Fruit fly (Drosophila melanogaster) whole organism, embryonic: ENCODE results near the gene CG33796.

Source experiments
- Bgb ChIP-seq: fragments of 200-800 bp; sonication (Bioruptor generic); IDR thresholded peaks from 2 replicates; pipeline ENCODE4 v1.3.6; 2022; ENCODE audit warnings: missing biosample characterization, missing genetic modification characterization; ENCODE audit not compliant: partially characterized antibody
- CG10147 ChIP-seq: fragments of 200-800 bp; sonication (Bioruptor generic); optimal IDR thresholded peaks from 2 replicates; lab custom pipeline; 2019; ENCODE audit warnings: missing biosample characterization, mild to moderate bottlenecking, missing genetic modification characterization, moderate library complexity
- CG10209 ChIP-seq: fragments of 200-800 bp; sonication (Bioruptor generic); optimal IDR thresholded peaks from 3 replicates; lab custom pipeline; 2017; ENCODE audit warnings: missing biosample characterization, mild to moderate bottlenecking, missing genetic modification characterization, missing genetic modification reagents
- CG10654 ChIP-seq: fragments of 200-800 bp; sonication (Bioruptor generic); optimal IDR thresholded peaks from 2 replicates; lab custom pipeline; 2016; ENCODE audit warnings: missing biosample characterization, missing genetic modification characterization
- CG10959 ChIP-seq: fragments of 200-800 bp; sonication (Bioruptor generic); IDR thresholded peaks from 2 replicates; pipeline ENCODE4 v1.3.6; 2022; ENCODE audit warnings: missing biosample characterization, missing genetic modification characterization
- CG11695 ChIP-seq: fragments of 200-800 bp; sonication (Bioruptor generic); IDR thresholded peaks from 3 replicates; pipeline ENCODE4 v1.3.6; 2022; ENCODE audit warnings: missing biosample characterization, missing genetic modification characterization
- CG12219 ChIP-seq: fragments of 200-800 bp; sonication (Bioruptor generic); optimal IDR thresholded peaks from 3 replicates; lab custom pipeline; 2018; ENCODE audit warnings: missing biosample characterization, mild to moderate bottlenecking, missing genetic modification characterization
- CG12391 ChIP-seq: fragments of 200-800 bp; sonication (Bioruptor generic); optimal IDR thresholded peaks from 3 replicates; lab custom pipeline; 2018; ENCODE audit warnings: missing biosample characterization, mild to moderate bottlenecking, missing genetic modification characterization, moderate library complexity
- CG13123 ChIP-seq: fragments of 200-800 bp; sonication (Bioruptor generic); optimal IDR thresholded peaks from 2 replicates; lab custom pipeline; 2016; ENCODE audit warnings: missing biosample characterization, missing genetic modification characterization
- CG15269 ChIP-seq: fragments of 200-800 bp; sonication (Bioruptor generic); optimal IDR thresholded peaks from 2 replicates; lab custom pipeline; 2018; ENCODE audit warnings: missing biosample characterization, mild to moderate bottlenecking, missing genetic modification characterization, moderate library complexity
- CG15696 ChIP-seq: fragments of 200-800 bp; sonication (Bioruptor generic); optimal IDR thresholded peaks from 2 replicates; lab custom pipeline; 2019; ENCODE audit warnings: missing biosample characterization, mild to moderate bottlenecking, missing genetic modification characterization, moderate library complexity
- CG1602 ChIP-seq: fragments of 200-800 bp; sonication (Bioruptor generic); optimal IDR thresholded peaks from 3 replicates; lab custom pipeline; 2016; ENCODE audit warnings: missing biosample characterization, missing genetic modification characterization
- CG17612 ChIP-seq: fragments of 200-800 bp; sonication (Bioruptor generic); IDR thresholded peaks from 2 replicates; pipeline ENCODE4 v1.3.6; 2022; ENCODE audit warnings: missing biosample characterization, missing genetic modification characterization
- CG32767 ChIP-seq: fragments of 200-800 bp; sonication (Bioruptor generic); IDR thresholded peaks from 2 replicates; pipeline ENCODE4 v1.3.6; 2022; ENCODE audit warnings: missing biosample characterization, missing genetic modification characterization
- CG3995 ChIP-seq: fragments of 200-800 bp; sonication (Bioruptor generic); optimal IDR thresholded peaks from 3 replicates; lab custom pipeline; 2016; ENCODE audit warnings: missing biosample characterization, missing genetic modification characterization
- CG43689 ChIP-seq: fragments of 200-800 bp; sonication (Bioruptor generic); IDR thresholded peaks from 2 replicates; pipeline ENCODE4 v1.3.6; 2022; ENCODE audit warnings: missing biosample characterization, missing genetic modification characterization
- CG6813 ChIP-seq: fragments of 200-800 bp; sonication (Bioruptor generic); optimal IDR thresholded peaks from 2 replicates; lab custom pipeline; 2017; ENCODE audit warnings: missing biosample characterization, missing genetic modification characterization, mild to moderate bottlenecking, moderate library complexity, missing genetic modification reagents
- CG7786 ChIP-seq: fragments of 200-800 bp; sonication (Bioruptor generic); optimal IDR thresholded peaks from 2 replicates; lab custom pipeline; 2016; ENCODE audit warnings: missing biosample characterization, missing genetic modification characterization
- CG8290 ChIP-seq, 3 experiments: fragments of 200-800 bp; sonication (Bioruptor generic); optimal IDR thresholded peaks; 2 replicates each; lab custom pipeline; 2016 to 2019; ENCODE audit warnings: missing biosample characterization in 3 of 3, missing genetic modification characterization in 3 of 3, mild to moderate bottlenecking in 2 of 3, moderate library complexity in 1 of 3
- Dbx ChIP-seq: fragments of 200-800 bp; sonication (Bioruptor generic); IDR thresholded peaks from 3 replicates; pipeline ENCODE4 v1.3.6; 2022; ENCODE audit warnings: missing biosample characterization, missing genetic modification characterization
- Doc2 ChIP-seq: fragments of 200-800 bp; sonication (Bioruptor generic); IDR thresholded peaks from 2 replicates; pipeline ENCODE4 v1.3.6; 2022; ENCODE audit warnings: missing biosample characterization, missing genetic modification characterization
- HLHmδ ChIP-seq: fragments of 200-800 bp; sonication (Bioruptor generic); optimal IDR thresholded peaks from 2 replicates; lab custom pipeline; 2018; ENCODE audit warnings: missing biosample characterization, mild to moderate bottlenecking, missing genetic modification characterization, moderate library complexity
- Hmr ChIP-seq: fragments of 200-800 bp; sonication (Bioruptor generic); optimal IDR thresholded peaks from 3 replicates; lab custom pipeline; 2017; ENCODE audit warnings: mild to moderate bottlenecking, missing biosample characterization, missing genetic modification reagents, missing genetic modification characterization
- Hr51 ChIP-seq, 2 experiments: fragments of 200-800 bp; sonication (Bioruptor generic); optimal IDR thresholded peaks; 2 replicates in 1 of 2; 3 replicates in 1 of 2; lab custom pipeline; 2016 to 2018; ENCODE audit warnings: missing biosample characterization in 2 of 2, missing genetic modification characterization in 2 of 2, mild to moderate bottlenecking in 1 of 2, moderate library complexity in 1 of 2
- NK7.1 ChIP-seq: fragments of 200-800 bp; sonication (Bioruptor generic); optimal IDR thresholded peaks from 3 replicates; lab custom pipeline; 2016; ENCODE audit warnings: missing biosample characterization, missing genetic modification characterization
- Optix ChIP-seq: fragments of 200-800 bp; sonication (Bioruptor generic); IDR thresholded peaks from 3 replicates; pipeline ENCODE4 v1.3.6; 2022; ENCODE audit warnings: missing biosample characterization, missing genetic modification characterization
- Ptx1 ChIP-seq: fragments of 200-800 bp; sonication (Bioruptor generic); IDR thresholded peaks from 2 replicates; pipeline ENCODE4 v1.3.6; 2022; ENCODE audit warnings: missing biosample characterization, missing genetic modification characterization
- Ssrp ChIP-seq: fragments of 200-800 bp; sonication (Bioruptor generic); optimal IDR thresholded peaks from 2 replicates; lab custom pipeline; 2018; ENCODE audit warnings: missing biosample characterization, mild to moderate bottlenecking, missing genetic modification characterization, moderate library complexity
- Trl ChIP-seq, 3 experiments: fragments of >200 bp in 2 of 3; fragments of 200-800 bp in 1 of 3; sonication (Bioruptor generic) in 1 of 3; optimal IDR thresholded peaks; 2 replicates in 1 of 3; 3 replicates in 2 of 3; lab custom pipeline; 2016 to 2017; ENCODE audit warnings: missing biosample characterization in 1 of 3, missing genetic modification characterization in 1 of 3
- ara ChIP-seq: fragments of 200-800 bp; sonication (Bioruptor generic); IDR thresholded peaks from 2 replicates; pipeline ENCODE4 v1.3.6; 2022; ENCODE audit warnings: missing biosample characterization, missing genetic modification characterization
- ato ChIP-seq: fragments of 200-800 bp; sonication (Bioruptor generic); IDR thresholded peaks from 2 replicates; pipeline ENCODE4 v1.3.6; 2022; ENCODE audit warnings: missing biosample characterization, missing genetic modification characterization; ENCODE audit not compliant: partially characterized antibody
- bbx ChIP-seq: fragments of 200-800 bp; sonication (Bioruptor generic); IDR thresholded peaks from 2 replicates; pipeline ENCODE4 v1.3.6; 2022; ENCODE audit warnings: missing biosample characterization, missing genetic modification characterization; ENCODE audit not compliant: partially characterized antibody
- cato ChIP-seq: fragments of 200-800 bp; sonication (Bioruptor generic); optimal IDR thresholded peaks from 2 replicates; lab custom pipeline; 2016; ENCODE audit warnings: missing biosample characterization, missing genetic modification characterization, borderline replicate concordance
- chif ChIP-seq, 2 experiments: fragments of 200-800 bp; sonication (Bioruptor generic); optimal IDR thresholded peaks; 3 replicates each; lab custom pipeline; 2016; ENCODE audit warnings: missing biosample characterization in 2 of 2, missing genetic modification characterization in 2 of 2
- chinmo ChIP-seq: fragments of 200-800 bp; sonication (Bioruptor generic); IDR thresholded peaks from 4 replicates; pipeline ENCODE4 v1.3.6; 2022; ENCODE audit warnings: missing biosample characterization, missing genetic modification characterization; ENCODE audit not compliant: partially characterized antibody
- crol ChIP-seq: fragments of 200-800 bp; sonication (Bioruptor generic); IDR thresholded peaks from 2 replicates; pipeline ENCODE4 v1.3.6; 2022; ENCODE audit warnings: missing biosample characterization, missing genetic modification characterization
- dan ChIP-seq: fragments of 200-800 bp; sonication (Bioruptor generic); IDR thresholded peaks from 2 replicates; pipeline ENCODE4 v1.3.6; 2022; ENCODE audit warnings: missing biosample characterization, missing genetic modification characterization
- kay ChIP-seq: fragments of 200-800 bp; sonication (Bioruptor generic); optimal IDR thresholded peaks from 2 replicates; lab custom pipeline; 2016; ENCODE audit warnings: missing biosample characterization, missing genetic modification characterization
- kni ChIP-seq: fragments of 200-800 bp; sonication (Bioruptor generic); optimal IDR thresholded peaks from 3 replicates; lab custom pipeline; 2017; ENCODE audit warnings: mild to moderate bottlenecking, missing biosample characterization, missing genetic modification reagents, missing genetic modification characterization
- mirr ChIP-seq: fragments of 200-800 bp; sonication (Bioruptor generic); optimal IDR thresholded peaks from 3 replicates; lab custom pipeline; 2018; ENCODE audit warnings: missing biosample characterization, mild to moderate bottlenecking, missing genetic modification characterization
- otp ChIP-seq: fragments of 200-800 bp; sonication (Bioruptor generic); IDR thresholded peaks from 3 replicates; pipeline ENCODE4, ENCODE4 v1.3.6; 2022; ENCODE audit warnings: missing biosample characterization, missing genetic modification characterization
- pfk ChIP-seq: fragments of 200-800 bp; sonication (Bioruptor generic); optimal IDR thresholded peaks from 2 replicates; lab custom pipeline; 2018; ENCODE audit warnings: missing biosample characterization, mild to moderate bottlenecking, missing genetic modification characterization, moderate library complexity
- psq ChIP-seq: fragments of 200-800 bp; sonication (Bioruptor generic); optimal IDR thresholded peaks from 2 replicates; lab custom pipeline; 2017; ENCODE audit warnings: missing biosample characterization, missing genetic modification characterization
- repo ChIP-seq: fragments of 200-800 bp; sonication (Bioruptor generic); optimal IDR thresholded peaks from 2 replicates; lab custom pipeline; 2016; ENCODE audit warnings: missing biosample characterization, missing genetic modification characterization
- row ChIP-seq: fragments of 200-800 bp; sonication (Bioruptor generic); IDR thresholded peaks from 3 replicates; pipeline ENCODE4 v1.3.6; 2022; ENCODE audit warnings: missing biosample characterization, missing genetic modification characterization
- scrt ChIP-seq: fragments of 200-800 bp; sonication (Bioruptor generic); optimal IDR thresholded peaks from 2 replicates; lab custom pipeline; 2018; ENCODE audit warnings: missing biosample characterization, mild to moderate bottlenecking, missing genetic modification characterization, moderate library complexity
- sna ChIP-seq: fragments of 200-800 bp; sonication (Bioruptor generic); IDR thresholded peaks from 2 replicates; pipeline ENCODE4 v1.3.6; 2022; ENCODE audit warnings: missing biosample characterization, missing genetic modification characterization; ENCODE audit not compliant: partially characterized antibody
- so ChIP-seq: fragments of 200-800 bp; sonication (Bioruptor generic); IDR thresholded peaks from 3 replicates; pipeline ENCODE4 v1.3.6; 2022; ENCODE audit warnings: missing biosample characterization, missing genetic modification characterization
- sug ChIP-seq: fragments of 200-800 bp; optimal IDR thresholded peaks from 2 replicates; lab custom pipeline; 2019; ENCODE audit warnings: missing biosample characterization, mild to moderate bottlenecking, missing genetic modification characterization, moderate library complexity
- ttk ChIP-seq: fragments of 200-800 bp; sonication (Bioruptor generic); IDR thresholded peaks from 2 replicates; pipeline ENCODE4 v2.1.2; 2022; ENCODE audit warnings: missing biosample characterization, missing genetic modification characterization

CG33796 gene

DNA sequence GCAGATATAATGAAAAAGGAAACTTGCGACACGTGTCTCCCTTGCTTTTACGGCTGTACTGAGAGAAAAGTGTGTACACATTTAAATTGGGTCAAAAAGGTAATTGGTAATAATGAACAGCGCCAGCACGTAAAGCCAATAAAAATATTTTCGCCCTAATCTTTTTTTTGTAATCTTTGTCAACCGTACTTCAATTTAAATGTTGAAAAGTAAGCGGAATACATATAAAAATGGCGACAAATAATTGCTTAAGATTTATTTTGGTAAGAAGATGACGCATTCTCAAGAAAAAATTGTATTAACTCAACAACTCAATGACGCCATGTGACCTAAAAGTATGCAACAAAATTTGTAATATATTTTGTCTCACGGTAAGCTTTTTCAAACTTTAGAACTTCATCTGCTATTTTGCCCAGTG is 22.1 kb downstream of the CG33796 start (continued):
- TF ChIP-seq ttk (no peak), otp (no peak), kay (GFP tag; lab: Kevin White, UChicago) (peak; percentile 60), sna (no peak), kni (GFP tag; lab: Kevin White, UChicago) (no peak), CG1602 (GFP tag; lab: Kevin White, UChicago) (peak; percentile 1), CG8290 (GFP tag; optimal IDR thresholded peaks at IDR 0.05; lab: Kevin White, UChicago) (peak; percentile 13), CG8290 (tag; optimal IDR thresholded peaks at IDR 0.05; lab: Kevin White, UChicago) (peak; percentile 29 to 38), CG3995 (GFP tag; lab: Kevin White, UChicago) (no peak), CG10209 (GFP tag; lab: Kevin White, UChicago) (peak; percentile 35), so (no peak), CG13123 (GFP tag; lab: Kevin White, UChicago) (no peak), CG17612 (GFP tag; lab: Robert Waterston, UW) (no peak), CG11695 (GFP tag; lab: Robert Waterston, UW) (no peak), HLHmδ (GFP tag; lab: Kevin White, UChicago) (no peak), psq (GFP tag; lab: Kevin White, UChicago) (no peak), pfk (GFP tag; lab: Kevin White, UChicago) (no peak), Ptx1 (GFP tag; lab: Robert Waterston, UW) (no peak), CG7786 (GFP tag; lab: Kevin White, UChicago) (peak; percentile 41), ara (no peak), CG15269 (tag; lab: Kevin White, UChicago) (peak; percentile 19), sug (tag; lab: Kevin White, UChicago) (peak; percentile 27), Hmr (peak; percentile 59), CG10959 (GFP tag; lab: Robert Waterston, UW) (no peak), bbx (GFP tag; lab: Robert Waterston, UW) (no peak), CG12391 (tag; lab: Kevin White, UChicago) (peak; percentile 18), Optix (GFP tag; lab: Robert Waterston, UW) (no peak)

DNA sequence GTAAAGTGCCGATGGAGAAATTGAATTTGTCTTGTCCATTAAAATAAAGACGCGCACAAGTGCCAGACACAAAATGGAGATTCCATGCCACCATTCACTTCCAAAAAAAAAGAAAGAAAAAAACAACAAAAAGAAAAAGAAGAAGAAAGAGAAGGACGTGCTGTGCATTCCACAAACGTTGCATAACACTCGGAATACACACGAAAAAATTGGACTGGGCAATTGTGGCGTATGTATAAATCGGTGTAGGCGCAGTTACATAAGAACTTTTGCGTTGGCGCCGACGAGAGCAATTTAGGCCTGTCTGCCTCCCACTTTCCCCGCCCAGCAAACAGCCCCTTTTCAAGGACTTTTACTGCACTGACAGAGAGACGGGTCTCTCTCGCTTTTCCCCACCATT is 22.6 kb downstream of the CG33796 start:
- TF ChIP-seq crol (GFP tag; lab: Robert Waterston, UW) (peak; percentile 57), scrt (GFP tag; lab: Kevin White, UChicago) (no peak), CG6813 (GFP tag; lab: Kevin White, UChicago) (no peak), mirr (GFP tag; lab: Kevin White, UChicago) (no peak), NK7.1 (GFP tag; lab: Kevin White, UChicago) (no peak), CG10147 (GFP tag; lab: Kevin White, UChicago) (no peak), CG43689 (GFP tag; lab: Robert Waterston, UW) (no peak), Ssrp (tag; lab: Kevin White, UChicago) (no peak), dan (GFP tag; lab: Robert Waterston, UW) (no peak), cato (GFP tag; lab: Kevin White, UChicago) (no peak), CG15696 (tag; lab: Kevin White, UChicago) (no peak), ato (GFP tag; lab: Robert Waterston, UW) (no peak), chif (GFP tag; optimal IDR thresholded peaks at IDR 0.05; lab: Kevin White, UChicago) (no peak), repo (GFP tag; lab: Kevin White, UChicago) (no peak), Dbx (GFP tag; lab: Robert Waterston, UW) (0 out of 3 replicates have a peak, but pooled peaks have one; percentile 16), chinmo (GFP tag; lab: Robert Waterston, UW) (0 out of 4 replicates have a peak, but pooled peaks have one; percentile 6), CG32767 (GFP tag; lab: Robert Waterston, UW) (no peak), CG12219 (GFP tag; lab: Kevin White, UChicago) (no peak), CG10654 (GFP tag; lab: Kevin White, UChicago) (no peak), Bgb (no peak), row (no peak; the same call in 2 of the 3 replicates), Hr51 (GFP tag; optimal IDR thresholded peaks at IDR 0.05; lab: Kevin White, UChicago) (no peak), Doc2 (GFP tag; lab: Robert Waterston, UW) (no peak), Trl (optimal IDR thresholded peaks at IDR 0.05; lab: Kevin White, UChicago) (peak in 1 of 2 experiments; percentile 2), Trl (GFP tag; optimal IDR thresholded peaks at IDR 0.05; lab: Kevin White, UChicago) (no peak), Optix (GFP tag; lab: Robert Waterston, UW) (no peak)
